Fruit fly (Drosophila melanogaster): ENCODE data around the gene CG17219.

The CG17219 gene

DNA sequence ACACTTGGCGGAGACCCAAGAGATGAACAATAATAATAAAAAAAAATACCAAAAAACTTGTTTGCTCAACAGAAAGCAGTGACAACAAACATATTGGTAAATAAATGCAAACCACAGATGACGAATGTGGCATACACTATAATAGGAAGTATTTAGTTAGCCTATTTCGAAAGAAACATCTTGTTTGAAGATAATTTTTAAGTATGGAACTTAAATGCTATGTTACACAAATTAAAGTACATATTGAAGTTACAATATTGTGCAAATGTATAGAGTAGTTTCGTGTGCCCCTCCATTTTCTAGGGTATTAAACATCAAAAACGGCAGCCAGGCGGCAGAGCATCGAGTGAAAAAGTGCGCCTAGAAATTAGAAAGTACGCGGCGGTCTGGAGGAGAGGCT is 25.7 kb upstream of the CG17219 start (continued):
- TF ChIP-seq CG2116 (GFP tag; optimal IDR thresholded peaks at IDR 0.05) (no peak), ap (GFP tag; IDR thresholded peaks at IDR 0.05) (no peak), dmrt99B (tag; optimal IDR thresholded peaks at IDR 0.05) (peak; percentile 86), Bgb (GFP tag; IDR thresholded peaks at IDR 0.05; ENCODE audit: partially characterized antibody) (no peak), wor (GFP tag; IDR thresholded peaks at IDR 0.05) (peak; percentile 49), CG4424 (GFP tag; optimal IDR thresholded peaks at IDR 0.05) (no peak), Camta (GFP tag; optimal IDR thresholded peaks at IDR 0.05) (peak; percentile 19), phol (tag; optimal IDR thresholded peaks at IDR 0.05) (peak; percentile 66), CG10209 (GFP tag; optimal IDR thresholded peaks at IDR 0.05) (peak; percentile 40), CG15269 (tag; optimal IDR thresholded peaks at IDR 0.05) (peak; percentile 59), CG12659 (GFP tag; optimal IDR thresholded peaks at IDR 0.05) (peak; percentile 57), sisA (GFP tag; IDR thresholded peaks at IDR 0.05) (peak; percentile 29; the same call in 1 of the 2 replicates), tap (tag; optimal IDR thresholded peaks at IDR 0.05) (no peak), CG17829 (tag; optimal IDR thresholded peaks at IDR 0.05) (peak; percentile 27), otp (GFP tag; IDR thresholded peaks at IDR 0.05) (peak; percentile 58; the same call in 1 of the 3 replicates), CG18599 (GFP tag; optimal IDR thresholded peaks at IDR 0.05) (peak; percentile 41), CG13775 (GFP tag; optimal IDR thresholded peaks at IDR 0.05) (no peak), D (optimal IDR thresholded peaks at IDR 0.05) (no peak), D (GFP tag; optimal IDR thresholded peaks at IDR 0.05) (peak; percentile 57), HLHmδ (GFP tag; optimal IDR thresholded peaks at IDR 0.05) (no peak), prd (optimal IDR thresholded peaks at IDR 0.05) (no peak), prd (GFP tag; IDR thresholded peaks at IDR 0.05) (peak; percentile 47; the same call in 2 of the 3 replicates), CG8290 (GFP tag; optimal IDR thresholded peaks at IDR 0.05) (no peak), CG8290 (tag; optimal IDR thresholded peaks at IDR 0.05) (peak in 1 of 2 experiments; percentile 61), Elba2 (GFP tag; optimal IDR thresholded peaks at IDR 0.05) (no peak), CG10654 (GFP tag; optimal IDR thresholded peaks at IDR 0.05) (peak; percentile 16), CG12155 (GFP tag; optimal IDR thresholded peaks at IDR 0.05) (no peak), usp (GFP tag; optimal IDR thresholded peaks at IDR 0.05) (no peak), eyg (GFP tag; optimal IDR thresholded peaks at IDR 0.05) (no peak), CG18262 (tag; optimal IDR thresholded peaks at IDR 0.05) (peak; percentile 63), ab (GFP tag; optimal IDR thresholded peaks at IDR 0.05) (no peak), bsh (GFP tag; optimal IDR thresholded peaks at IDR 0.05) (peak in 1 of 2 experiments; percentile 61), MTF-1 (GFP tag; optimal IDR thresholded peaks at IDR 0.05; ENCODE audit: borderline replicate concordance) (no peak), CG32767 (GFP tag; IDR thresholded peaks at IDR 0.05) (0 out of 2 replicates have a peak, but pooled peaks have one; percentile 13), onecut (GFP tag; IDR thresholded peaks at IDR 0.05) (peak; percentile 25; the same call in 1 of the 2 replicates), en (GFP tag; optimal IDR thresholded peaks at IDR 0.05) (no peak), CG13424 (tag; optimal IDR thresholded peaks at IDR 0.05) (peak; percentile 64), CG14014 (GFP tag; IDR thresholded peaks at IDR 0.05) (peak; percentile 8; the same call in 1 of the 2 replicates), CG32532 (GFP tag; IDR thresholded peaks at IDR 0.05) (no peak), zf30C (GFP tag; optimal IDR thresholded peaks at IDR 0.05) (no peak), Six4 (GFP tag; optimal IDR thresholded peaks at IDR 0.05) (peak; percentile 45), her (GFP tag; optimal IDR thresholded peaks at IDR 0.05) (no peak), Hr51 (GFP tag; optimal IDR thresholded peaks at IDR 0.05) (peak in 1 of 2 experiments; percentile 73), CG9727 (GFP tag; optimal IDR thresholded peaks at IDR 0.05) (no peak), Oli (tag; optimal IDR thresholded peaks at IDR 0.05) (peak; percentile 63), CG12071 (GFP tag; optimal IDR thresholded peaks at IDR 0.05) (peak; percentile 68), pan (optimal IDR thresholded peaks at IDR 0.05) (no peak), pan (GFP tag; optimal IDR thresholded peaks at IDR 0.05 in 1 of 2, IDR thresholded peaks at IDR 0.05 in 1 of 2) (peak in 1 of 2 experiments; percentile 50), CG3163 (GFP tag; optimal IDR thresholded peaks at IDR 0.05) (no peak), sc (optimal IDR thresholded peaks at IDR 0.05) (no peak), sc (GFP tag; optimal IDR thresholded peaks at IDR 0.05) (peak; percentile 8), dpn (GFP tag; optimal IDR thresholded peaks at IDR 0.05) (peak in 1 of 2 experiments; percentile 41)

All from whole organism, embryonic.